Worm (Caenorhabditis elegans) whole organism, L4 larva: ENCODE measurements around the gene szy-20.

Experiments used
- D1046.2 ChIP-seq: fragments of 200-800 bp; sonication (Bioruptor generic); IDR thresholded peaks from 2 replicates; pipeline ENCODE4 v1.3.6; 2022; ENCODE audit warnings: missing genetic modification characterization, missing compliant biosample characterization
- F10B5.3 ChIP-seq: sonication (generic microtip); optimal IDR thresholded peaks from 2 replicates; lab custom pipeline; 2016; ENCODE audit warnings: mild to moderate bottlenecking, missing genetic modification characterization, missing compliant biosample characterization
- F49E8.2 ChIP-seq: sonication (generic microtip); optimal IDR thresholded peaks from 2 replicates; lab custom pipeline; 2016; ENCODE audit warnings: missing compliant biosample characterization, mild to moderate bottlenecking, missing genetic modification characterization, borderline replicate concordance
- ama-1 ChIP-seq: fragments of 150-350 bp; optimal IDR thresholded peaks from 2 replicates; lab custom pipeline; 2014; ENCODE audit warnings: inconsistent platforms, mixed read lengths
- fkh-10 ChIP-seq: fragments of 150-350 bp; optimal IDR thresholded peaks from 2 replicates; lab custom pipeline; 2014; ENCODE audit warnings: missing biosample characterization, missing genetic modification reagents, missing genetic modification characterization
- jun-1 ChIP-seq: fragments of 150-350 bp; optimal IDR thresholded peaks from 2 replicates; lab custom pipeline; 2014; ENCODE audit warnings: missing biosample characterization, missing genetic modification reagents, missing genetic modification characterization
- lin-1 ChIP-seq: fragments of 200-800 bp; sonication (Bioruptor generic); IDR thresholded peaks from 2 replicates; pipeline ENCODE4 v1.3.6; 2022; ENCODE audit warnings: missing genetic modification reagents, missing genetic modification characterization, missing compliant biosample characterization
- lin-29 ChIP-seq: fragments of 200-800 bp; sonication (Bioruptor generic); IDR thresholded peaks from 2 replicates; pipeline ENCODE4 v1.3.6; 2022; ENCODE audit warnings: missing genetic modification reagents, missing genetic modification characterization, missing compliant biosample characterization
- lin-39 ChIP-seq: fragments of 150-350 bp; optimal IDR thresholded peaks from 2 replicates; lab custom pipeline; 2014; ENCODE audit warnings: missing biosample characterization, missing genetic modification reagents, missing genetic modification characterization
- lir-3 ChIP-seq: sonication (generic microtip); optimal IDR thresholded peaks from 2 replicates; lab custom pipeline; 2016; ENCODE audit warnings: mild to moderate bottlenecking, missing genetic modification characterization, missing compliant biosample characterization
- skn-1 ChIP-seq: fragments of 150-350 bp; optimal IDR thresholded peaks from 2 replicates; lab custom pipeline; 2014; ENCODE audit warnings: missing biosample characterization, missing genetic modification characterization
- unc-62 ChIP-seq, 3 experiments: fragments of 150-350 bp in 1 of 3; sonication (generic microtip); optimal IDR thresholded peaks in 2 of 3; peaks in 1 of 3; 1 replicate in 1 of 3; 2 replicates in 2 of 3; lab custom pipeline; 2014 to 2017; ENCODE audit warnings: missing biosample characterization in 3 of 3, missing genetic modification characterization in 3 of 3, missing genetic modification reagents in 3 of 3, missing genotype in 1 of 3
- zag-1 ChIP-seq: fragments of 150-350 bp; optimal IDR thresholded peaks from 2 replicates; lab custom pipeline; 2014; ENCODE audit warnings: missing biosample characterization, missing genetic modification characterization
- ztf-11 ChIP-seq: fragments of 150-350 bp; optimal IDR thresholded peaks from 2 replicates; lab custom pipeline; 2014; ENCODE audit warnings: missing biosample characterization, missing genetic modification characterization

- no peak for TF ChIP-seq lin-29 (GFP tag; lab: Robert Waterston, UW)
- TF ChIP-seq skn-1 (tag; lab: Kevin White, UChicago) = no peak
- TF ChIP-seq ztf-11 (tag; lab: Kevin White, UChicago) = no peak
- TF ChIP-seq jun-1 (tag; lab: Kevin White, UChicago) = no peak
- no peak for TF ChIP-seq F49E8.2 (tag; lab: Kevin White, UChicago)
- TF ChIP-seq unc-62 (GFP tag; optimal IDR thresholded peaks at IDR 0.05 in 1 of 2; lab: Kevin White, UChicago) = no peak
- no peak for TF ChIP-seq unc-62 (tag; optimal IDR thresholded peaks at IDR 0.05; lab: Kevin White, UChicago)
- TF ChIP-seq fkh-10 (GFP tag; lab: Kevin White, UChicago) = no peak
- no peak for TF ChIP-seq lin-1 (GFP tag; lab: Robert Waterston, UW)
- no peak for TF ChIP-seq D1046.2 (GFP tag; lab: Robert Waterston, UW)
- TF ChIP-seq lin-39 (tag; lab: Kevin White, UChicago) = no peak
- no peak for TF ChIP-seq ama-1 (lab: Kevin White, UChicago)
- TF ChIP-seq zag-1 = no peak
- TF ChIP-seq F10B5.3 = no peak
- TF ChIP-seq lir-3 (tag; lab: Kevin White, UChicago) = no peak
Observed at ce11 chrII:8923187-8923586, 45.9 kb downstream of the szy-20 start.
